Worm (Caenorhabditis elegans) whole organism, young adult: ENCODE measurements around the gene C06E4.2.

Experiments
- nfya-1 ChIP-seq: sonication (generic microtip); optimal IDR thresholded peaks from 2 replicates; lab custom pipeline; 2017; ENCODE audit warnings: antibody characterized with exemption, missing compliant biosample characterization, missing genetic modification characterization, borderline replicate concordance; ENCODE audit not compliant: insufficient read depth
- xnd-1 ChIP-seq: sonication (generic microtip); optimal IDR thresholded peaks from 2 replicates; lab custom pipeline; 2016; ENCODE audit warnings: missing genotype, missing genetic modification reagents, missing genetic modification characterization, missing compliant biosample characterization

ce11 chrIV:7234623-7235022 is 42.1 kb upstream of the C06E4.2 start:
- TF ChIP-seq nfya-1 (tag; lab: Kevin White, UChicago) (no peak), xnd-1 (tag; lab: Kevin White, UChicago) (no peak)
